Fruit fly (Drosophila melanogaster) whole organism, prepupa: ENCODE results near the gene CG33639.

Experiments
- CG11762 ChIP-seq: fragments of 200-800 bp; sonication (Bioruptor generic); optimal IDR thresholded peaks from 3 replicates; lab custom pipeline; 2016; ENCODE audit warnings: missing biosample characterization, missing genetic modification characterization; ENCODE audit not compliant: insufficient read depth
- Met ChIP-seq: fragments of 200-800 bp; sonication (Bioruptor generic); optimal IDR thresholded peaks from 3 replicates; lab custom pipeline; 2016; ENCODE audit warnings: missing biosample characterization, missing genetic modification characterization

dm6 chrX:18237886-18238285, 12.0 kb upstream of the CG33639 start:
- TF ChIP-seq CG11762 (GFP tag; lab: Kevin White, UChicago) (no peak), Met (GFP tag; lab: Kevin White, UChicago) (no peak)
